Worm (Caenorhabditis elegans): ENCODE measurements around the gene F53F4.15.

DNA sequence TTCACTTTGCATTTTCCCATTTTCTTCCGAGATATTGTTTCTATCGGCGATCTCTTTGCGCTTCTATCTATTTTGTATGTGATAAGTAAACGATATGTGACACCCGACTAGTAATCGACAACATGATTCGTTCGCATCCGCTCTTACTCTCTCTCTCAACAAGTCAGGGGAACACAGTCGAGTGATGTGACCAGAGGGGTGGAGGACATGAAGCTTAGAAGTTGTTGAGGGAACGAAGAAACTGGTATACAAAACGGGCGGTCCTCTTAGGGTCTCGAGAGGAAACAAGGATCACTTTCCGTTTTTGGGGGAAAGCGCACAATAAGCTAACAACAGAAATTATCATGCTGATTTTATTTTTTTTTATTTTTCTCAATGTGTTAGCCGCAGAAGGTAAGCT lies 27.7 kb upstream of the F53F4.15 start, which contains the start of gene F53F4.4:
- no peak for TF ChIP-seq mdl-1 (tag; optimal IDR thresholded peaks at IDR 0.05)
- no peak for TF ChIP-seq lsy-2 (tag; optimal IDR thresholded peaks at IDR 0.05)
